Worm (Caenorhabditis elegans): ENCODE results near the gene nhr-203.

DNA sequence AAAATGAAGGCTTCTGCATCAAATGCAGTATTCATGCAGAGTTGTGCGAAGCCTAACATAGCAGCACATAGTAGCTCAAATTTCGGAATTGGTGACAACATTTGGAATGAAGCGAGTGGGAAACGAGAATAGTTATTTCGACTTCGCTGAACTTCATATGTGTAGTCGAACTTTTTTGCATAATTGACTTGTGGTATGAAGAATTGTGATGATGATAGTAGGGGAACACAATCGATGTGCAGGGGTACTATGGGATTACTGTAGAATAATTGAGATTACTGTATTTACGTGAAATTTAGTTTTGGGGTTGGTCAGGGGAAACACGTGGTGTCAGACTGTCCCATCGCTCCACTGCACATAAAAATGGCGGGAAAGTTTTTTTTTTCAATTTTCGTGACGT, 18.7 kb upstream of the nhr-203 start, which contains the start of gene B0554.7:
- TF ChIP-seq ces-1 (GFP tag; optimal IDR thresholded peaks at IDR 0.05) = no peak
- TF ChIP-seq nhr-77 (tag; optimal IDR thresholded peaks at IDR 0.05) = no peak

Data from whole organism, L4 larva.